Worm (Caenorhabditis elegans): ENCODE data around the gene acdh-13.

acdh-13 gene

DNA sequence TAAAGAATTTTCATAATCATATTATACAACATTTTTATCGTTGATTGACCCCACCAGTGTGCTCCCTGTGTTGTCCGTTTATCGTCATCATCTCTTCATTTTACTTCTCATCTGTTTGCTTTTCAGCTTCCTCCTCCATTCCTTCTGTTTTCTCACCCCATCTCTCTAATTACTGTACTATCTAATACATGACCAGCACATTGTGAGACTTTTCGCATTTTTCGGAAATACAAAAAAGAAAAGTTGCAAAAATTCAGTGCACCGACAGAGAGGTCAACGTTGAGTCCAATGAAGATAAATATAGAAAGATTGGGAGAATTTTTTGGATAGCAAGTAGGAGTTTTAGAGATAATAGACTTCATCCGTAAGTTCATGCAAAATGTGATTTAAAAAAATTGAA, 21.3 kb upstream of the acdh-13 start:
- no peak for TF ChIP-seq nhr-80 (tag; optimal IDR thresholded peaks at IDR 0.05)
- TF ChIP-seq hlh-12 (tag; optimal IDR thresholded peaks at IDR 0.05) = no peak
- no peak for TF ChIP-seq lir-1 (GFP tag; conservative IDR thresholded peaks at IDR 0.05)
- TF ChIP-seq ztf-3 (GFP tag; optimal IDR thresholded peaks at IDR 0.05) = no peak
- no peak for TF ChIP-seq sdz-38 (tag; optimal IDR thresholded peaks at IDR 0.05)

DNA sequence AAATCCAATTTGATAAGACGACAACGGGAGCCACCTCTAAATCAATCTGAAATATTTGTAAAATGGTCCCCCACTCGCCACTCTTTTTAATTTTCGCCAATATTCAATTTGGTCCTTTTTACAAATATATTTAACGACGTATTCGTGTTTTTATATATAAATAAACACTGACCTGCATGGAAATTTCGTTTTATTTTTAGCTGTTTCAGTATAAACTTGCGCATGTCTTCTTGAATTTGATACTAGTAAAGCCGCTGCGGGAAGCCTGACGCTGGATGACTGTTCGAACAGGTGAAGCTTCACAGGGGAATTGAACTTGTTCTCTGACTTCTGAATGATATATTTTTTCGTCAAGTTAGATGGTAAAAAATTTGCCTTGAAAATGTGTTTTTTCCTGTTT, 15.9 kb upstream of the acdh-13 start:
- TF ChIP-seq unc-130 (GFP tag; optimal IDR thresholded peaks at IDR 0.05) = peak; percentile 15
- TF ChIP-seq Y67H2A.10 (GFP tag; conservative IDR thresholded peaks at IDR 0.05) = no peak
- no peak for TF ChIP-seq tbx-9 (tag; optimal IDR thresholded peaks at IDR 0.05; ENCODE audit: borderline replicate concordance)
- peak; percentile 28 for TF ChIP-seq snpc-3.4 (tag; optimal IDR thresholded peaks at IDR 0.05)
- no peak for TF ChIP-seq ceh-79 (tag; optimal IDR thresholded peaks at IDR 0.05)
- no peak for TF ChIP-seq unc-62 (GFP tag; optimal IDR thresholded peaks at IDR 0.05)
- peak; percentile 4 for TF ChIP-seq athp-1 (tag; optimal IDR thresholded peaks at IDR 0.05)
- 0 out of 2 replicates have a peak, but pooled peaks have one; percentile 35 for TF ChIP-seq lin-26 (GFP tag; IDR thresholded peaks at IDR 0.05)
- TF ChIP-seq xnd-1 (tag; optimal IDR thresholded peaks at IDR 0.05) = no peak
- no peak for TF ChIP-seq F39B2.1 (GFP tag; IDR thresholded peaks at IDR 0.05)
- no peak for TF ChIP-seq ceh-91 (GFP tag; IDR thresholded peaks at IDR 0.05)
- no peak for TF ChIP-seq pbrm-1 (GFP tag; IDR thresholded peaks at IDR 0.05)
- no peak for TF ChIP-seq lin-35 (GFP tag; optimal IDR thresholded peaks at IDR 0.05)
- TF ChIP-seq sdz-38 (tag; optimal IDR thresholded peaks at IDR 0.05) = no peak
- no peak for TF ChIP-seq F33H1.4 (GFP tag; IDR thresholded peaks at IDR 0.05)
- no peak for TF ChIP-seq ZK185.1 (tag; optimal IDR thresholded peaks at IDR 0.05; ENCODE audit: poor library complexity, severe bottlenecking)
- TF ChIP-seq T07F8.4 (tag; optimal IDR thresholded peaks at IDR 0.05) = no peak
- no peak for TF ChIP-seq attf-3 (GFP tag; conservative IDR thresholded peaks at IDR 0.05)
- TF ChIP-seq K12H6.12 (tag; optimal IDR thresholded peaks at IDR 0.05) = no peak
- TF ChIP-seq repo-1 (tag; optimal IDR thresholded peaks at IDR 0.05) = peak; percentile 42
- no peak for TF ChIP-seq snpc-4 (GFP tag; optimal IDR thresholded peaks at IDR 0.05)
- no peak for TF ChIP-seq snpc-4 (tag; optimal IDR thresholded peaks at IDR 0.05)
- peak; percentile 77; the same call in 1 of the 2 replicates for TF ChIP-seq Y79H2A.3 (GFP tag; conservative IDR thresholded peaks at IDR 0.05)
- TF ChIP-seq tlf-1 (GFP tag; optimal IDR thresholded peaks at IDR 0.05) = no peak
- TF ChIP-seq hrde-1 (tag; optimal IDR thresholded peaks at IDR 0.05; ENCODE audit: borderline replicate concordance) = peak; percentile 87
- no peak for TF ChIP-seq mxl-1 (tag; optimal IDR thresholded peaks at IDR 0.05)
- TF ChIP-seq hlh-12 (tag; optimal IDR thresholded peaks at IDR 0.05) = no peak

DNA sequence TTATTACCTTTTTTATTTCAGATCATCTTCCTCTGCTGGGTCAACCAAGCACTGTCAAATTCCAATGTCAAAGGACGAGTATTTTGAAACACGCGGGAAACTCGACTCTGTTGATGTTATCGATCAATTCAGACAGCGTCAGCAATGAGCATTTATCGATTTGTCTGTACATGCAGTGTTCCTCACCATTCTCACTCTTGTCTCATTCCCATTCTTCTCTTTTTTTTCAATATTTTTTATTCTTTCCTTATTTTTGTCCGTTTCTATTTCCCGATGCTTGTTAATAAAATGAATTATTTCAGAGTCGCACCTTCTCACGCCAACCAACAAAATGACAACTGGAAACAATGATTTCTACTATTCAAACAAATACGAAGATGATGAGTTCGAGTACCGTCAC, 15.0 kb upstream of the acdh-13 start, which contains the start of gene cks-1:
cks-1 (plus strand) TSS at position 301 of the 400 bp plus-strand sequence.
- peak; percentile 27 for TF ChIP-seq snpc-3.4 (tag; optimal IDR thresholded peaks at IDR 0.05)
- peak; percentile 26 for TF ChIP-seq die-1 (tag; optimal IDR thresholded peaks at IDR 0.05)
- no peak for TF ChIP-seq B0035.1 (tag; optimal IDR thresholded peaks at IDR 0.05)
- 0 out of 2 replicates have a peak, but pooled peaks have one; percentile 13 for TF ChIP-seq B0336.3 (GFP tag; IDR thresholded peaks at IDR 0.05)

DNA sequence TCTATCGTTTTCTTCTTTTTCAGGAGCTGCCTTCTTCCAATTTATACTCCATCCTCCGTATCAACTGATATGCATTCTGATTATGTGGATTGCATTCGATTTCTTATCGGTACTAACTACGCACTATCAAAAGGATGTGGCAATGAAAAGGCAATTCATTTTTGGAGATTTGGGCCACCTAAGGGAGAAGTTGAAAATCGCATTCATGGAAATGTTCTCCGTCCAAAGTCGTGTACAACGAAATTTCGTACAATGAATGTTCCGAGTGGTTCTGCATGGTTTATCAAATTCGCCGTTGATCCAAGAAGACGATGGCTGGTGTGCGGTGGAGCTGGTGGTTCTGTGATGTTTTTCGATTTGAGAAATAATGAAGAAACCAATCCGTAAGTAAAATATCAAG, 14.1 kb upstream of the acdh-13 start, which contains the start of gene C09G4.4:
C09G4.4 (plus strand) TSS at position 301 of the 400 bp plus-strand sequence.
- TF ChIP-seq lin-26 (GFP tag; IDR thresholded peaks at IDR 0.05) = 0 out of 2 replicates have a peak, but pooled peaks have one; percentile 56
- peak; percentile 9 for TF ChIP-seq athp-1 (tag; optimal IDR thresholded peaks at IDR 0.05)
- TF ChIP-seq ztf-28 (GFP tag; IDR thresholded peaks at IDR 0.05) = no peak
- TF ChIP-seq F33H1.4 (GFP tag; IDR thresholded peaks at IDR 0.05) = 0 out of 2 replicates have a peak, but pooled peaks have one; percentile 5

Data from whole organism, young adult.